Worm (Caenorhabditis elegans): ENCODE measurements around the gene bgnt-1.5.

The bgnt-1.5 gene

ce11 chrX:13201401-13201800 is 30.8 kb downstream of the bgnt-1.5 start, which contains the start of gene unc-9:
TSS of gene unc-9 (plus strand) at chrX:13201770.
- peak; percentile 74 for TF ChIP-seq unc-42 (tag; optimal IDR thresholded peaks at IDR 0.05)
- no peak for TF ChIP-seq unc-86 (tag; optimal IDR thresholded peaks at IDR 0.05)
- no peak for TF ChIP-seq hlh-6 (tag; optimal IDR thresholded peaks at IDR 0.05)
- no peak for TF ChIP-seq nhr-11 (tag; optimal IDR thresholded peaks at IDR 0.05)
- no peak for TF ChIP-seq syd-9 (tag; optimal IDR thresholded peaks at IDR 0.05)

ce11 chrX:13200312-13200711 is 31.8 kb downstream of the bgnt-1.5 start:
- TF ChIP-seq gmeb-2 (tag; optimal IDR thresholded peaks at IDR 0.05) (no peak), hlh-30 (tag; optimal IDR thresholded peaks at IDR 0.05; ENCODE audit: insufficient read depth) (no peak), lin-11 (tag; optimal IDR thresholded peaks at IDR 0.05) (no peak), unc-55 (GFP tag; optimal IDR thresholded peaks at IDR 0.05) (no peak), nfya-1 (tag; optimal IDR thresholded peaks at IDR 0.05) (no peak), ceh-24 (tag; optimal IDR thresholded peaks at IDR 0.05) (no peak), fax-1 (tag; optimal IDR thresholded peaks at IDR 0.05) (no peak), ceh-14 (tag; optimal IDR thresholded peaks at IDR 0.05) (no peak), ceh-2 (tag; optimal IDR thresholded peaks at IDR 0.05) (no peak), ref-2 (tag; optimal IDR thresholded peaks at IDR 0.05) (no peak), ceh-19 (GFP tag; optimal IDR thresholded peaks at IDR 0.05) (no peak), hlh-13 (GFP tag; optimal IDR thresholded peaks at IDR 0.05) (no peak), ets-4 (tag; optimal IDR thresholded peaks at IDR 0.05) (no peak), nhr-11 (tag; optimal IDR thresholded peaks at IDR 0.05) (no peak), ceh-48 (tag; optimal IDR thresholded peaks at IDR 0.05) (no peak), madf-2 (tag; optimal IDR thresholded peaks at IDR 0.05) (no peak)

- TF ChIP-seq che-1 (tag; optimal IDR thresholded peaks at IDR 0.05) (no peak), dmd-4 (tag; optimal IDR thresholded peaks at IDR 0.05; ENCODE audit: borderline replicate concordance) (no peak), pat-9 (tag; optimal IDR thresholded peaks at IDR 0.05) (no peak), ceh-24 (tag; optimal IDR thresholded peaks at IDR 0.05) (no peak), unc-42 (tag; optimal IDR thresholded peaks at IDR 0.05) (peak; percentile 64)
These were observed 34.0 kb downstream of the bgnt-1.5 start for ce11 chrX:13198134-13198533.

ce11 chrX:13190912-13191311 is 41.2 kb downstream of the bgnt-1.5 start, which contains the start of gene gpa-6:
TSS of gene gpa-6 (plus strand) at chrX:13191212.
- TF ChIP-seq pqm-1 (tag; optimal IDR thresholded peaks at IDR 0.05) (no peak), ttx-3 (tag; optimal IDR thresholded peaks at IDR 0.05) (no peak), npax-4 (tag; optimal IDR thresholded peaks at IDR 0.05) (no peak), ets-4 (tag; optimal IDR thresholded peaks at IDR 0.05) (no peak), unc-42 (tag; optimal IDR thresholded peaks at IDR 0.05) (no peak), eyg-1 (tag; optimal IDR thresholded peaks at IDR 0.05) (no peak), ref-2 (tag; optimal IDR thresholded peaks at IDR 0.05) (no peak), nhr-11 (tag; optimal IDR thresholded peaks at IDR 0.05) (no peak), elt-2 (tag; optimal IDR thresholded peaks at IDR 0.05) (no peak), sox-4 (tag; optimal IDR thresholded peaks at IDR 0.05) (no peak), gmeb-2 (tag; optimal IDR thresholded peaks at IDR 0.05) (no peak), ceh-2 (tag; optimal IDR thresholded peaks at IDR 0.05) (no peak)

ce11 chrX:13189861-13190260 is 42.3 kb downstream of the bgnt-1.5 start, which contains the start of gene cwp-5:
TSS of gene cwp-5 (minus strand) at chrX:13189961.
- no peak for TF ChIP-seq ceh-18 (tag; optimal IDR thresholded peaks at IDR 0.05)
- no peak for TF ChIP-seq ceh-22 (tag; optimal IDR thresholded peaks at IDR 0.05)
- TF ChIP-seq F13H6.1 (tag; optimal IDR thresholded peaks at IDR 0.05), result no peak
- TF ChIP-seq pag-3 (tag; optimal IDR thresholded peaks at IDR 0.05; ENCODE audit: borderline replicate concordance), result no peak
- no peak for TF ChIP-seq ceh-14 (tag; optimal IDR thresholded peaks at IDR 0.05)
- TF ChIP-seq tbx-2 (tag; optimal IDR thresholded peaks at IDR 0.05), result no peak
- TF ChIP-seq ceh-34 (tag; optimal IDR thresholded peaks at IDR 0.05), result no peak
- no peak for TF ChIP-seq pqm-1 (tag; optimal IDR thresholded peaks at IDR 0.05)
- TF ChIP-seq lin-11 (tag; optimal IDR thresholded peaks at IDR 0.05), result no peak
- TF ChIP-seq ceh-31 (tag; optimal IDR thresholded peaks at IDR 0.05), result no peak
- TF ChIP-seq nhr-11 (tag; optimal IDR thresholded peaks at IDR 0.05), result no peak
- no peak for TF ChIP-seq T23F11.4 (GFP tag; optimal IDR thresholded peaks at IDR 0.05)
- no peak for TF ChIP-seq dve-1 (tag; optimal IDR thresholded peaks at IDR 0.05)
- TF ChIP-seq dmd-4 (tag; optimal IDR thresholded peaks at IDR 0.05; ENCODE audit: borderline replicate concordance), result no peak
- no peak for TF ChIP-seq lim-6 (tag; optimal IDR thresholded peaks at IDR 0.05)
- no peak for TF ChIP-seq sox-2 (GFP tag; IDR thresholded peaks at IDR 0.05)
- TF ChIP-seq fkh-10 (GFP tag; optimal IDR thresholded peaks at IDR 0.05), result no peak

Data from whole organism, late embryonic.